Worm (Caenorhabditis elegans): ENCODE measurements around the gene H11E01.3.

Gene H11E01.3

DNA sequence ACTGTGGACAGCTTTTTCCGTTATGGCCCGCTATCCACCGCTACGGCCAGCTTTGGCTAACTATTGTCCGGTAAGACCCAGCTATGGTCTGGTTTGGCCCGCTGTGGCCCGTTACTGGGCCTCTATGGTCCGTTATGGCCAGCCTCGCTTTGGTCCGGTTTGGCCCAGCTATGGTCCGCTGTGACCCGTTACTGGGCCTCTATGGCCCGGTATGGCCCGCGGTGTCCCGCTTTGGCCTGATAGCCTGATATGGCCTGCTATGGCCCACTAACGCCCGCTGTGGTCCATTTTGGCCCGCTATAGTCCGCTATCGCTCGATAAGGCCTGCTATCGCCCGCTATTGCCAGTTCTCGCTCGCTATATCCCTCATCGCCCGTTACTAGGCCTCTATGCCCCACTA lies 2.2 kb upstream of the H11E01.3 start:
- TF ChIP-seq hlh-12 (tag; optimal IDR thresholded peaks at IDR 0.05) (no peak), lag-1 (GFP tag; IDR thresholded peaks at IDR 0.05) (0 out of 2 replicates have a peak, but pooled peaks have one; percentile 65), F37B4.10 (GFP tag; IDR thresholded peaks at IDR 0.05) (0 out of 2 replicates have a peak, but pooled peaks have one; percentile 21), F57A8.1 (GFP tag; optimal IDR thresholded peaks at IDR 0.05) (no peak), F39B2.1 (GFP tag; IDR thresholded peaks at IDR 0.05) (no peak), ceh-58 (GFP tag; IDR thresholded peaks at IDR 0.05) (no peak), snpc-1.1 (tag; optimal IDR thresholded peaks at IDR 0.05; ENCODE audit: insufficient read depth) (no peak)

DNA sequence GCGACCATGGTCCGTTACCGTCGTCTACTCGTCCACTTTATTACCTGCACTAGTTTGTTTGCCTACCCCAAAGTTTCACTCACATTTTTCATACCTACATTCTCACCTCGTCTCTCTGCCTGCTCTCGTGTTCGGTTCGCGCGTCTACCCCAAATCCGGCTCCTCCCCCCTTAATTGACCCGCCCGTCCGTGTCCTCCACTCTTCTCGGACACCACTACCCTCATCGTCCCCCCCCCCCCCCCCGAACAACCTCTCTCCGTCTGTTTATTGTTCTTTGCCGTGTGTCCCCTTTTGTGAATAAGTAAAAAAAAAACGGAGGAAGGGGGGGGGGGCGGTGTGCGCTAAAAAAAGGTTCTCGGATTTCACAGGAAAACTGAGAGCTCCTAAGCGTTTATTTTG lies 1.7 kb upstream of the H11E01.3 start:
- TF ChIP-seq B0336.3 (GFP tag; IDR thresholded peaks at IDR 0.05) (no peak), egrh-3 (GFP tag; IDR thresholded peaks at IDR 0.05) (peak; percentile 86), mcd-1 (GFP tag; IDR thresholded peaks at IDR 0.05) (0 out of 2 replicates have a peak, but pooled peaks have one; percentile 21)

DNA sequence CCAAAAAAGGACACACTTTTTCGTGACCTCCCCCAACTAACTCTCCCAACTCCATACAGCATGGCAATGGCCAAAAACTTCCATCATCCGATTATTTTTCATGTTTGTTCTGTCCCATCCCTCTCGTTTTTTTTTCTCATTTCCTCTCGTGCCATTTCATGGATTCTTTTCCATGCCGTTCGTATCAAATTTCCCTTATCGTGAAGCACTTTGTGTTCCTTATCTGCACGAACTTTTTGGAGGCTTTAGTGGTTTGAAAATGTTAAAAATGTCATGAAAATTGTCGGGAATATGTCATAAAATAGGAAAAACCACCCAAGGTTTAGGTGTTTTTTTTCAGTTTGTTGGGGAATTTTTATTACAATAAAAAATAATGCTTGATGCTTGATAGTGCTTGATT lies 997 bp upstream of the H11E01.3 start:
- no peak for TF ChIP-seq mes-4 (tag; optimal IDR thresholded peaks at IDR 0.05)
- peak; percentile 64 for TF ChIP-seq nhr-80 (tag; optimal IDR thresholded peaks at IDR 0.05)
- no peak for TF ChIP-seq F22D6.2 (tag; optimal IDR thresholded peaks at IDR 0.05)
- no peak for TF ChIP-seq madf-8 (GFP tag; conservative IDR thresholded peaks at IDR 0.05)
- no peak for TF ChIP-seq sea-2 (GFP tag; IDR thresholded peaks at IDR 0.05)

DNA sequence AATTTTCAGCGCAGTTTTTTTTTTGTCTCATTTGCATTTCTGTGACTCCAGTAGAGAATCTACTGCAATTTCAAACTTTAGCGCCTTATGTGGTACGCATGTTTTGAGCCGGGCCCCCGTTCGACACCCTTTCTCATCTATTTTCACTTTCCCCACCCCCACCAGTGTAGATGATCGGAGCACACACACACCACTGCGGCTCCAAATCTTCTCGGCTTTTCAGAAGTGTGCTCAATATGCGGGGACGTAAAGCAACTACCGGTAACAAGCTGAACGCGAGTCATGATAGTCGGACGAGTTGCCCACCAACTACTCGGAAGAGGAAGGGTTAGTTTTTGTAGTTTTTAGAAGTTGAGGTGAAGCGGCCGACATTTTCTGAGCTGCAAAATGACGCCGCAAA lies 8.2 kb downstream of the H11E01.3 start:
- TF ChIP-seq nhr-179 (tag; optimal IDR thresholded peaks at IDR 0.05) (no peak), lsl-1 (GFP tag; optimal IDR thresholded peaks at IDR 0.05) (no peak), xnd-1 (tag; optimal IDR thresholded peaks at IDR 0.05) (no peak), dox-1 (GFP tag; IDR thresholded peaks at IDR 0.05) (no peak), ekl-4 (GFP tag; IDR thresholded peaks at IDR 0.05) (no peak), unc-62 (GFP tag; optimal IDR thresholded peaks at IDR 0.05) (no peak), mel-28 (tag; optimal IDR thresholded peaks at IDR 0.05; ENCODE audit: borderline replicate concordance) (no peak), Y53G8AR.9 (GFP tag; conservative IDR thresholded peaks at IDR 0.05) (no peak), ceh-91 (GFP tag; IDR thresholded peaks at IDR 0.05) (no peak), nfya-1 (tag; optimal IDR thresholded peaks at IDR 0.05; ENCODE audit: borderline replicate concordance, insufficient read depth) (no peak), snpc-4 (GFP tag; optimal IDR thresholded peaks at IDR 0.05) (no peak), snpc-4 (tag; optimal IDR thresholded peaks at IDR 0.05) (no peak), K12H6.12 (tag; optimal IDR thresholded peaks at IDR 0.05) (no peak), ztf-26 (tag; optimal IDR thresholded peaks at IDR 0.05) (no peak), T26A5.8 (tag; optimal IDR thresholded peaks at IDR 0.05) (no peak), ztf-22 (GFP tag; optimal IDR thresholded peaks at IDR 0.05) (no peak), F55B11.4 (tag; optimal IDR thresholded peaks at IDR 0.05; ENCODE audit: borderline replicate concordance, insufficient read depth) (no peak), F49E8.2 (tag; optimal IDR thresholded peaks at IDR 0.05; ENCODE audit: insufficient read depth) (no peak), dpff-1 (tag; optimal IDR thresholded peaks at IDR 0.05) (no peak), egrh-3 (GFP tag; IDR thresholded peaks at IDR 0.05) (no peak), attf-3 (GFP tag; conservative IDR thresholded peaks at IDR 0.05) (no peak)

All from whole organism, young adult.